Fruit fly (Drosophila melanogaster) whole organism, pupa: ENCODE results near the gene Ogdh.

Experiments used
- CG10348 ChIP-seq: fragments of 200-800 bp; sonication (Bioruptor generic); IDR thresholded peaks from 2 replicates; pipeline ENCODE4 v1.3.6; 2022; ENCODE audit warnings: missing biosample characterization, missing genetic modification characterization
- CG12605 ChIP-seq: fragments of 200-800 bp; sonication (Bioruptor generic); IDR thresholded peaks from 2 replicates; pipeline ENCODE4 v1.3.6; 2022; ENCODE audit warnings: missing biosample characterization, missing genetic modification characterization
- CG13204 ChIP-seq: fragments of 200-800 bp; sonication (Bioruptor generic); optimal IDR thresholded peaks from 2 replicates; lab custom pipeline; 2018; ENCODE audit warnings: missing biosample characterization, mild to moderate bottlenecking, missing genetic modification characterization, moderate library complexity
- CG14655 ChIP-seq: fragments of 200-800 bp; sonication (Bioruptor generic); optimal IDR thresholded peaks from 3 replicates; lab custom pipeline; 2017; ENCODE audit warnings: mild to moderate bottlenecking, missing biosample characterization, missing genetic modification reagents, missing genetic modification characterization
- CG15710 ChIP-seq: fragments of 200-800 bp; sonication (Bioruptor generic); optimal IDR thresholded peaks from 2 replicates; lab custom pipeline; 2018; ENCODE audit warnings: missing biosample characterization, mild to moderate bottlenecking, missing genetic modification characterization, moderate library complexity
- CG17806 ChIP-seq: fragments of 200-800 bp; sonication (Bioruptor generic); optimal IDR thresholded peaks from 2 replicates; lab custom pipeline; 2018; ENCODE audit warnings: missing biosample characterization, mild to moderate bottlenecking, missing genetic modification characterization, moderate library complexity
- CG32121 ChIP-seq: fragments of 200-800 bp; sonication (Bioruptor generic); IDR thresholded peaks from 2 replicates; pipeline ENCODE4 v1.3.6; 2022; ENCODE audit warnings: missing biosample characterization, missing genetic modification characterization
- CG34367 ChIP-seq: fragments of 200-800 bp; sonication (Bioruptor generic); optimal IDR thresholded peaks from 2 replicates; lab custom pipeline; 2018; ENCODE audit warnings: missing biosample characterization, mild to moderate bottlenecking, missing genetic modification characterization
- CG4496 ChIP-seq: fragments of 200-800 bp; sonication (Bioruptor generic); IDR thresholded peaks from 3 replicates; pipeline ENCODE4 v1.3.6; 2022; ENCODE audit warnings: missing biosample characterization, missing genetic modification characterization
- CG8159 ChIP-seq: fragments of 200-800 bp; sonication (Bioruptor generic); optimal IDR thresholded peaks from 3 replicates; lab custom pipeline; 2018; ENCODE audit warnings: missing biosample characterization, mild to moderate bottlenecking, missing genetic modification characterization, moderate library complexity
- CG8301 ChIP-seq: fragments of 200-800 bp; sonication (Bioruptor generic); optimal IDR thresholded peaks from 2 replicates; lab custom pipeline; 2018; ENCODE audit warnings: missing biosample characterization, mild to moderate bottlenecking, missing genetic modification characterization
- CG9948 ChIP-seq: fragments of 200-800 bp; sonication (Bioruptor generic); optimal IDR thresholded peaks from 2 replicates; lab custom pipeline; 2018; ENCODE audit warnings: missing biosample characterization, mild to moderate bottlenecking, missing genetic modification characterization, moderate library complexity
- D1 ChIP-seq: fragments of 200-800 bp; sonication (Bioruptor generic); optimal IDR thresholded peaks from 2 replicates; lab custom pipeline; 2018; ENCODE audit warnings: missing biosample characterization, mild to moderate bottlenecking, missing genetic modification characterization, moderate library complexity
- EcR ChIP-seq: fragments of 200-800 bp; sonication (Bioruptor generic); optimal IDR thresholded peaks from 3 replicates; lab custom pipeline; 2019; ENCODE audit warnings: missing biosample characterization, missing genetic modification characterization, mild to moderate bottlenecking, moderate library complexity, missing genetic modification reagents
- Ets98B ChIP-seq: fragments of 200-800 bp; sonication (Bioruptor generic); IDR thresholded peaks from 2 replicates; pipeline ENCODE4 v1.3.6; 2022; ENCODE audit warnings: missing biosample characterization, missing genetic modification characterization
- Pif1A ChIP-seq: fragments of 200-800 bp; sonication (Bioruptor generic); optimal IDR thresholded peaks from 3 replicates; lab custom pipeline; 2016; ENCODE audit warnings: missing biosample characterization, missing genetic modification characterization
- Pif1B ChIP-seq: fragments of 200-800 bp; sonication (Bioruptor generic); optimal IDR thresholded peaks from 3 replicates; lab custom pipeline; 2016; ENCODE audit warnings: missing biosample characterization, missing genetic modification characterization
- Snoo ChIP-seq: fragments of 200-800 bp; sonication (Bioruptor generic); optimal IDR thresholded peaks from 3 replicates; lab custom pipeline; 2017; ENCODE audit warnings: missing biosample characterization, mild to moderate bottlenecking, missing genetic modification characterization, inconsistent platforms
- fd96Ca ChIP-seq: fragments of 200-800 bp; sonication (Bioruptor generic); IDR thresholded peaks from 3 replicates; pipeline ENCODE4 v1.3.6; 2022; ENCODE audit warnings: missing biosample characterization, missing genetic modification characterization
- gl ChIP-seq: fragments of 200-800 bp; sonication (Bioruptor generic); optimal IDR thresholded peaks from 2 replicates; lab custom pipeline; 2018; ENCODE audit warnings: missing biosample characterization, mild to moderate bottlenecking, missing genetic modification characterization
- rn ChIP-seq: fragments of 200-800 bp; sonication (Bioruptor generic); IDR thresholded peaks from 2 replicates; pipeline ENCODE4 v1.3.6; 2022; ENCODE audit warnings: missing biosample characterization, missing genetic modification characterization

The Ogdh gene

DNA sequence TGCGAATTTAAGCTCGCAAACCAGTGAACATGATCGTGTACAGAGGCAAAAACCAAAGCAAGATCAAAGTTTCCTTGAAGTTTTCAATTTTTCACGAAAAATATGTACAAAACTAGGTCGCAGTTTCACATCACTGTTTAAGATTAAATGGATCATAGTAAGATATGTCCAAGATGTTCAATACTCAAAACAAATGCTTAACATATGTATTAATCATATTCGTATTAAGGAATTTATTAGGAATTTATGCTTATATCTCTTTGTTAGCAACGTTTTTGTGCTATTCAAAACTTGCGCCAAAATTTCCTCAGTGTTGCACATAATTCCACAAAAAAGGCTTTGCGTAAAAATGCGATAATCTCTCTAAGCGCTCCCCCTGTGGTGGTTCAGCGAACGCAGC lies 32.7 kb downstream of the Ogdh start:
- peak; percentile 31 for TF ChIP-seq CG8159 (tag; lab: Kevin White, UChicago)
- TF ChIP-seq CG17806 (tag; lab: Kevin White, UChicago): no peak
- no peak for TF ChIP-seq CG13204 (GFP tag; lab: Kevin White, UChicago)
- peak; percentile 27 for TF ChIP-seq CG8301 (tag; lab: Kevin White, UChicago)
- TF ChIP-seq CG34367 (tag; lab: Kevin White, UChicago): no peak
- no peak for TF ChIP-seq CG4496 (GFP tag; lab: Robert Waterston, UW)
- TF ChIP-seq Ets98B (GFP tag; lab: Robert Waterston, UW): 0 out of 2 replicates have a peak, but pooled peaks have one; percentile 35
- no peak for TF ChIP-seq EcR (GFP tag; lab: Kevin White, UChicago)
- TF ChIP-seq CG14655 (GFP tag; lab: Kevin White, UChicago): peak; percentile 31
- TF ChIP-seq CG15710 (tag; lab: Kevin White, UChicago): peak; percentile 11
- no peak for TF ChIP-seq Pif1B (GFP tag; lab: Kevin White, UChicago)
- TF ChIP-seq, all 21 proteins: peak for 5

DNA sequence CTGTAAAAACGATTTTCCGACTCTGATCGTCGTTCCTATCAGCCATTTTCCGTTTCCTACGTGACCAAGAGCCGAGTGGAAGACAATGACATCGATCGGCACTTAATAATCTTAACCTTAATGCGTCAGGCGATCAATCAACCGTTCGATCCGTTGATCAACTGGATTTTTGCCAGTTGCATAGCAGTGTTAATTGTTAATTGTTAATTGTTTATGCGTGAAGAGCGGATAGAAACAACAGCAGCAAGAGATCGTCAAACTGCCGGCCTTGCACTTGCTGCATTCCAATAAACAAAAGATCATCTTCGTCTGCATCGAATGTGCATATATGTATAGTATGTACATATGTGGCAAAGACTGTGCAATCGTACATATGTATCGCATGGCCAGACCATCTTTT lies 33.9 kb downstream of the Ogdh start:
- TF ChIP-seq D1 (tag; lab: Kevin White, UChicago): no peak
- TF ChIP-seq CG34367 (tag; lab: Kevin White, UChicago): no peak
- TF ChIP-seq CG10348: no peak
- TF ChIP-seq CG9948: no peak
- no peak for TF ChIP-seq Snoo (tag; lab: Kevin White, UChicago)
- TF ChIP-seq EcR (GFP tag; lab: Kevin White, UChicago): peak; percentile 95
- no peak for TF ChIP-seq gl
- no peak for TF ChIP-seq CG13204 (GFP tag; lab: Kevin White, UChicago)
- no peak for TF ChIP-seq CG32121

DNA sequence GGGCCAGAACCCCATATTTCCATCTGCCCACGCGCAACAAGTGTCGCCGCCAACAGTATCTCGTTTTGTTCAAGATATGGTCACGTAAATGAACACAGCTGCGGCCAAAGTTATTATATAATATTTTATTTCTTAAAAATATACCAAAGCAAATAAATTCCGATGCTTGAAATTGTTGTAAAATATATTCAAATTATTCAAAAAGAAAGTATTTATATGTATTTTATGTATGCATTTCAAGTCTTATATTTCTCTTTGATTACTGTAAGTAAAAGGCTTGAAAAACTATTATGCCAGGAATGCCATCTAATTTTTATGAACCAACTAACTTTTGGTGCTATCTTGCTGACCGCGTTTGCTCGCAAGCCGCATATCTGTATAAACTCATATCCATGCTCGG lies 34.5 kb downstream of the Ogdh start:
- TF ChIP-seq CG4496 (GFP tag; lab: Robert Waterston, UW) (peak; percentile 74; the same call in 1 of the 3 replicates), CG32121 (peak; percentile 59), CG10348 (no peak), EcR (GFP tag; lab: Kevin White, UChicago) (peak; percentile 29), Pif1B (GFP tag; lab: Kevin White, UChicago) (no peak), fd96Ca (GFP tag; lab: Robert Waterston, UW) (no peak), CG15710 (tag; lab: Kevin White, UChicago) (peak; percentile 89), CG8301 (tag; lab: Kevin White, UChicago) (peak; percentile 81), CG9948 (peak; percentile 78), Pif1A (no peak), CG8159 (tag; lab: Kevin White, UChicago) (peak; percentile 89), Ets98B (GFP tag; lab: Robert Waterston, UW) (peak; percentile 64), rn (GFP tag; lab: Robert Waterston, UW) (no peak), CG17806 (tag; lab: Kevin White, UChicago) (peak; percentile 80), CG13204 (GFP tag; lab: Kevin White, UChicago) (peak; percentile 78), D1 (tag; lab: Kevin White, UChicago) (no peak), CG14655 (GFP tag; lab: Kevin White, UChicago) (no peak), CG12605 (GFP tag; lab: Robert Waterston, UW) (peak; percentile 64), Snoo (tag; lab: Kevin White, UChicago) (peak; percentile 80), gl (peak; percentile 39), CG34367 (tag; lab: Kevin White, UChicago) (peak; percentile 72)

DNA sequence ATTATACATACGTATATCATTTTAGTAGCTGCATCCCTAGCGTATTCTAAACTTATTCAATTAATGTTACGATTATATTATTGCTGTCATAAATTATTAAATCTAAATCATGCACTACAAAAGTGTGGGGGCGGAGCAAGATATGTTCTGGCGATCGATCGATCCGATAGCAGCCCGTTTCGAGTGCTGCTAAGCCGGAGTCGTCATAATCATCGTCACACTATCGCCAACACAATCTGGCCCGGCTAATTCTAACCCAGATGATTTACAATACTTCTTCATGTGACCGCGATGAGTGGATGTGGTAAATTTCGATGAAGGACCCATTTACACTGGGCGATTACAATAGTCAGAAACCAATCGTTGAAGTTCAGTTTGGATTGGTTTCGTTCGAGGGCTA lies 40.2 kb downstream of the Ogdh start:
- TF ChIP-seq D1 (tag; lab: Kevin White, UChicago) (no peak), Ets98B (GFP tag; lab: Robert Waterston, UW) (no peak), CG32121 (no peak), CG13204 (GFP tag; lab: Kevin White, UChicago) (no peak), CG34367 (tag; lab: Kevin White, UChicago) (no peak), fd96Ca (GFP tag; lab: Robert Waterston, UW) (no peak), CG10348 (no peak), CG8301 (tag; lab: Kevin White, UChicago) (no peak), CG15710 (tag; lab: Kevin White, UChicago) (no peak), rn (GFP tag; lab: Robert Waterston, UW) (no peak), Pif1A (no peak), CG14655 (GFP tag; lab: Kevin White, UChicago) (no peak)
- TF ChIP-seq, all 21 proteins: peak for 0

DNA sequence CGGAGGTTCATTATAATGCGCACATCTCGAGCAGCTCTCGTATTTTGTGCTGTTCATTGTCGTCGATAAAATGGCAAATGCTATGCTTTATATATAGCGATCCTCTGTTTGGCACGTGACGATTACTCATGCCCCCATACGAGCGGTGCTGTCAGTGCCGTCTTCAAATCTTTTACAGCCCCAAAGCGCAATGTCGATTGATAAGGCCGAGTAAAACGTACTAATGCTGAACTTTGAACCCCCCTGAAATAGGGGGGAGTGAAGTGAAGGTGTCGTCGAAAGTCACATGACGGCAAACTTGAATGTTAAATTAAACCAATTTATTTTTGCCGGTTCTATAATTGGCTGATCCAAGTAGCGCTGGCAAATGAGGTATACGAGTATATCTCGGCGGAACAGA lies 45.7 kb downstream of the Ogdh start:
- TF ChIP-seq CG12605 (GFP tag; lab: Robert Waterston, UW): no peak
- peak; percentile 19 for TF ChIP-seq gl
- no peak for TF ChIP-seq Pif1A
- no peak for TF ChIP-seq Pif1B (GFP tag; lab: Kevin White, UChicago)
- TF ChIP-seq CG10348: no peak
- TF ChIP-seq rn (GFP tag; lab: Robert Waterston, UW): no peak
- no peak for TF ChIP-seq CG9948
- no peak for TF ChIP-seq CG34367 (tag; lab: Kevin White, UChicago)
- TF ChIP-seq CG8159 (tag; lab: Kevin White, UChicago): no peak
- 0 out of 3 replicates have a peak, but pooled peaks have one; percentile 26 for TF ChIP-seq CG4496 (GFP tag; lab: Robert Waterston, UW)

DNA sequence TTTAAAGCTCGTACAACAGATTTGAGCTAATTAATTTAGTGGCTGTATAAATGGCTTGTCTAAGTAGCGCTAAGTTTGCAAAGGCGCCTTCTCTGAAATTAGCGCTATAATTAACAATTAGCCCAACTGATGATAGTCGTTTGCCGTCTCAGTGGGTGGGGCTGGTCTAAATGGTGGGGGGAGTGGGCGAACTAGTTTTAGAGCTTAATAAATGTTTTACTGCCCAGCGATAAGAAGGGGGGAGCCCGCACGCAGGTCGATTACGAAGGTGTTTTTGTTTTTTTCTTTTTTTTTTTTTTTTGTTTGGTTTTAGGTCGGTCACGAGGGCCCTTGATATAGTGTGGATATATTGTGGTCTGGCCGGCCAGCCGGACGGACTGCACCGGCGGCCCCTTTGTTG lies 46.4 kb downstream of the Ogdh start:
- TF ChIP-seq CG12605 (GFP tag; lab: Robert Waterston, UW) (no peak), EcR (GFP tag; lab: Kevin White, UChicago) (peak; percentile 21), Ets98B (GFP tag; lab: Robert Waterston, UW) (no peak), CG17806 (tag; lab: Kevin White, UChicago) (no peak), CG8159 (tag; lab: Kevin White, UChicago) (no peak), fd96Ca (GFP tag; lab: Robert Waterston, UW) (0 out of 3 replicates have a peak, but pooled peaks have one; percentile 14), CG15710 (tag; lab: Kevin White, UChicago) (no peak)
